Worm (Caenorhabditis elegans): ENCODE data around the gene F26F2.3.

- TF ChIP-seq pes-1 (GFP tag; IDR thresholded peaks at IDR 0.05) (no peak), hnd-1 (tag; optimal IDR thresholded peaks at IDR 0.05) (no peak), ama-1 (optimal IDR thresholded peaks at IDR 0.05) (no peak), B0310.2 (tag; optimal IDR thresholded peaks at IDR 0.05) (no peak), aly-1 (tag; optimal IDR thresholded peaks at IDR 0.05) (no peak), flt-1 (GFP tag; IDR thresholded peaks at IDR 0.05) (no peak), scrt-1 (GFP tag; IDR thresholded peaks at IDR 0.05) (no peak), ets-7 (tag; optimal IDR thresholded peaks at IDR 0.05) (no peak), hmbx-1 (tag; optimal IDR thresholded peaks at IDR 0.05) (no peak), ceh-36 (tag; optimal IDR thresholded peaks at IDR 0.05) (no peak)
Observed at ce11 chrV:20574872-20575271, 8.5 kb upstream of the F26F2.3 start.

Data from whole organism, early embryonic.